Worm (Caenorhabditis elegans) whole organism, early embryonic: ENCODE results near the gene rbm-7.

Experiments
- ama-1 ChIP-seq: fragments of 150-350 bp; optimal IDR thresholded peaks from 2 replicates; lab custom pipeline; 2014
- ets-7 ChIP-seq: sonication (generic microtip); optimal IDR thresholded peaks from 2 replicates; lab custom pipeline; 2016; ENCODE audit warnings: missing genotype, missing genetic modification characterization, missing compliant biosample characterization
- hnd-1 ChIP-seq: sonication (generic microtip); optimal IDR thresholded peaks from 2 replicates; lab custom pipeline; 2016; ENCODE audit warnings: missing genetic modification characterization, missing compliant biosample characterization
- tbx-11 ChIP-seq: fragments of 200-800 bp; sonication (Bioruptor generic); IDR thresholded peaks from 2 replicates; pipeline ENCODE4 v1.3.6; 2022; ENCODE audit warnings: missing genetic modification characterization, missing compliant biosample characterization

DNA sequence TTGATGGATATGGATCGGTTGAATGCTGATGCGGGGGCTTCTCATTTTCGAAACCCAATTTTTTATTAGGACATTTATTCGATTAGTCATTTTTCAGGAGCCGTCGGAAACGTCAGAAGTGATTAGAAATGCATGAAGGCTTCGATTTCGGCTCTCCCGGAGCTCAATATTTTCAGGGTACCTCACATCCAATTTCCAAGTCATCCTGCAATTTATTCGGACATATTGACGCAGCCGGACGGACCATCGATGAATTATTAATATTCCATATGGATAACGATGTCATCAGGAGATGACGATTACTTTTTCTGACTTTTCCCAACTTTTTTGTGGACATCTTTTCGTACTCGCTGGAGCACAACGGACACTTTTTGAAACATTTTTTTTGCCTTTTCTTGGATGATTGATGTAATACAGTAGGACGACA lies 25.0 kb downstream of the rbm-7 start:
- TF ChIP-seq ama-1 (lab: Kevin White, UChicago): no peak
- no peak for TF ChIP-seq hnd-1 (tag; lab: Kevin White, UChicago)
- no peak for TF ChIP-seq tbx-11 (GFP tag; lab: Robert Waterston, UW)
- TF ChIP-seq ets-7 (tag; lab: Kevin White, UChicago): no peak
